Fruit fly (Drosophila melanogaster): Measurements from ENCODE around the gene CG43675.

CG43675 gene

dm6 chr3R:9334592-9335518 is 20.4 kb upstream of the CG43675 start, which contains the start of the genes Aduk and pasi2:
Gene Aduk (minus strand): TSS chr3R:9334714.
Gene pasi2 (plus strand): TSS chr3R:9335170.
- TF ChIP-seq CG12768 (GFP tag; optimal IDR thresholded peaks at IDR 0.05) (peak; percentile 30), CG14711 (tag; optimal IDR thresholded peaks at IDR 0.05) (no peak), Crg-1 (GFP tag; optimal IDR thresholded peaks at IDR 0.05) (no peak), Clk (GFP tag; optimal IDR thresholded peaks at IDR 0.05) (no peak), pad (GFP tag; optimal IDR thresholded peaks at IDR 0.05) (peak; percentile 14), bab1 (GFP tag; optimal IDR thresholded peaks at IDR 0.05) (peak; percentile 27), CG1620 (GFP tag; optimal IDR thresholded peaks at IDR 0.05) (no peak), kay (GFP tag; ENCODE audit: borderline replicate concordance) (peak; percentile 61), CG7101 (tag; optimal IDR thresholded peaks at IDR 0.05) (peak; percentile 10), cnc (optimal IDR thresholded peaks at IDR 0.05) (no peak), CG33017 (tag; optimal IDR thresholded peaks at IDR 0.05) (no peak), Mnt (GFP tag; optimal IDR thresholded peaks at IDR 0.05) (peak; percentile 15), CG5204 (GFP tag; optimal IDR thresholded peaks at IDR 0.05) (no peak), cic (GFP tag; optimal IDR thresholded peaks at IDR 0.05) (no peak), ovo (GFP tag; optimal IDR thresholded peaks at IDR 0.05) (no peak), Hr96 (GFP tag; optimal IDR thresholded peaks at IDR 0.05) (no peak), CG7045 (GFP tag; optimal IDR thresholded peaks at IDR 0.05) (no peak), CG11617 (GFP tag; optimal IDR thresholded peaks at IDR 0.05) (peak; percentile 12), toe (GFP tag; optimal IDR thresholded peaks at IDR 0.05) (peak; percentile 29), tj (GFP tag; optimal IDR thresholded peaks at IDR 0.05) (peak; percentile 45)

DNA sequence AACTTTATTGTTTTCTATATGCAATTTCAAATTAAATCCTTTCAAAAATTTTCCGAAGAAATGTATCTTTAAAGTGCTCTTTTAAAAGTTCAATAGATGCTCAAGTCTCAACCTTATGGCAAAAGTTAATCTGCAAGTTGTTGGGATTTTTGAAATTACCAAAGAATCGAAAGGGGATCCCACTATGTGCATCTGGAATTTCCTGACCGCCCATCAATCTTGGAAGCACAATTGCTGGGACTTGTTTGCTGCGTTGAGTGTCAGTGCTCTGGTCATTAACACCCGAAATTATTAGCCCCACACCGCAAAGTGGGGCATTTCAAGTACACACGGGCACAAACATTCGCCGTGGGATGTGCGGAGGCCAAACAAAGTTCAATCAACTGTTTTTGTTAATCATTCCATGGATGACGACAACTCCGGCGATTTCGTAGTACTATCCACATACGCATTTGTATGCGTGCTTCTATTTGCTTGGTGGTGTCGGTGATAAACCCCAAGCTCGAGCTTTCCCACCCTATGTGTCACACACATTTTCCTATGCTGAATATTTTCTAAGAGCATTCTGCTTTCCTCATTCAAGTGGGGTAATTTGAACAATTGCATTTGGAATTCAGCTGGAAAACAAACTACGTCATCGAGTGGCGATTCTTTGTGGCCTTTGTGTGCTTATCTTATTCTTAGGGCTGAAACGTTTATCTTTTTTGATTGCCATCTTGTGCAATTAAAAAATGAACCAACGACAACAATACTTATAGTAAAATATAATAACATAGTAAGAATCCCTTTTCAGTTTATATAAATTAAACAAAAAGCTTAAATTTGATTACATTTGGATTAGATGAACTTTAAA is 17.7 kb upstream of the CG43675 start:
- TF ChIP-seq CG11617 (GFP tag; optimal IDR thresholded peaks at IDR 0.05) (no peak), cic (GFP tag; optimal IDR thresholded peaks at IDR 0.05) (peak; percentile 8), tj (GFP tag; optimal IDR thresholded peaks at IDR 0.05) (no peak), CG12768 (GFP tag; optimal IDR thresholded peaks at IDR 0.05) (peak; percentile 41), kay (GFP tag; ENCODE audit: borderline replicate concordance) (peak; percentile 28)

DNA sequence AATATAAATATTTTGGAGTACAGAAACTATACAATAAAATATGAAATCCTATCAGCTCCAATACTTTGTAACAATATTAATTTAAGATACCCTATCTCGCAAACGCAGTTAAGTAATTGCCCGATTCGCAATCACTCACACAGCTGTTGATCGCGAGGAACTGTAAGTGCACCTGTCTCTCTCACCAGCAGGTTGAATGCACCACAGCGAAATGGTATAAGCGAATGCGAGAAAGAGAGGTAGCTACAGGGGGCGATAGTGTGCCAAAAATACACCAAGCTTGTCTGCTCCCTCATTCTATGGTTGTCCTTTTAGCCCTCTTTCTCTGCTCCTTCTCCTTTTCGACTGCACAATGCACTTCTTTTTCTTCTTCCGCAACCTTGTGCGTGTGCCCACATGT is 16.5 kb upstream of the CG43675 start:
- no peak for TF ChIP-seq CG5204 (GFP tag; optimal IDR thresholded peaks at IDR 0.05)
- peak; percentile 46 for TF ChIP-seq pad (GFP tag; optimal IDR thresholded peaks at IDR 0.05)
- TF ChIP-seq kay (GFP tag; ENCODE audit: borderline replicate concordance), result peak; percentile 89

dm6 chr3R:9339176-9340075 is 15.9 kb upstream of the CG43675 start:
- TF ChIP-seq tj (GFP tag; optimal IDR thresholded peaks at IDR 0.05) (peak; percentile 88), Mnt (GFP tag; optimal IDR thresholded peaks at IDR 0.05) (peak; percentile 61), kay (GFP tag; ENCODE audit: borderline replicate concordance) (peak; percentile 21), cic (GFP tag; optimal IDR thresholded peaks at IDR 0.05) (peak; percentile 81), CG12768 (GFP tag; optimal IDR thresholded peaks at IDR 0.05) (peak; percentile 20), cnc (optimal IDR thresholded peaks at IDR 0.05) (no peak), bab1 (GFP tag; optimal IDR thresholded peaks at IDR 0.05) (peak; percentile 16), CG33017 (tag; optimal IDR thresholded peaks at IDR 0.05) (no peak), CG11617 (GFP tag; optimal IDR thresholded peaks at IDR 0.05) (no peak), CG7045 (GFP tag; optimal IDR thresholded peaks at IDR 0.05) (peak; percentile 1), Hr96 (GFP tag; optimal IDR thresholded peaks at IDR 0.05) (peak; percentile 1), Crg-1 (GFP tag; optimal IDR thresholded peaks at IDR 0.05) (peak; percentile 23), toe (GFP tag; optimal IDR thresholded peaks at IDR 0.05) (peak; percentile 8)

dm6 chr3R:9340076-9340315 is 15.3 kb upstream of the CG43675 start, which contains the start of gene drn:
Gene drn (plus strand): TSS chr3R:9340216.
- no peak for TF ChIP-seq CG7045 (GFP tag; optimal IDR thresholded peaks at IDR 0.05)
- TF ChIP-seq ovo (GFP tag; optimal IDR thresholded peaks at IDR 0.05), result no peak
- no peak for TF ChIP-seq CG5204 (GFP tag; optimal IDR thresholded peaks at IDR 0.05)
- TF ChIP-seq CG11617 (GFP tag; optimal IDR thresholded peaks at IDR 0.05), result no peak
- TF ChIP-seq cic (GFP tag; optimal IDR thresholded peaks at IDR 0.05), result no peak
- TF ChIP-seq Clk (GFP tag; optimal IDR thresholded peaks at IDR 0.05), result no peak
- TF ChIP-seq Crg-1 (GFP tag; optimal IDR thresholded peaks at IDR 0.05), result no peak
- TF ChIP-seq pad (GFP tag; optimal IDR thresholded peaks at IDR 0.05), result no peak
- TF ChIP-seq CG14711 (tag; optimal IDR thresholded peaks at IDR 0.05), result no peak

Measured in whole organism, adult.